Worm (Caenorhabditis elegans) whole organism, young adult: ENCODE measurements around the gene zim-2.

Experiments used
- B0019.2 ChIP-seq: fragments of 200-800 bp; sonication (Bioruptor generic); conservative IDR thresholded peaks from 2 replicates; pipeline ENCODE4 v1.3.6; 2022; ENCODE audit warnings: missing genetic modification reagents, missing genetic modification characterization, missing compliant biosample characterization
- F37B4.10 ChIP-seq: fragments of 200-800 bp; sonication (Bioruptor generic); IDR thresholded peaks from 2 replicates; pipeline ENCODE4 v1.3.6; 2022; ENCODE audit warnings: missing genetic modification characterization, missing compliant biosample characterization
- Y53F4B.3 ChIP-seq: fragments of 200-800 bp; sonication (Bioruptor generic); IDR thresholded peaks from 2 replicates; pipeline ENCODE4 v1.3.6; 2022; ENCODE audit warnings: missing genetic modification reagents, missing genetic modification characterization, missing compliant biosample characterization
- Y95B8A.8 ChIP-seq: fragments of 200-800 bp; sonication (Bioruptor generic); IDR thresholded peaks from 2 replicates; pipeline ENCODE4 v1.3.6; 2022; ENCODE audit warnings: missing genetic modification reagents, missing genetic modification characterization, missing compliant biosample characterization
- ama-1 ChIP-seq, 3 experiments: fragments of 150-350 bp in 1 of 3; sonication (generic microtip) in 2 of 3; optimal IDR thresholded peaks; 2 replicates each; lab custom pipeline; 2014 to 2018; ENCODE audit warnings: missing biosample characterization in 2 of 3, missing genetic modification characterization in 2 of 3, missing genetic modification reagents in 2 of 3
- attf-6 ChIP-seq: fragments of 200-800 bp; sonication (Bioruptor generic); IDR thresholded peaks from 2 replicates; pipeline ENCODE4 v1.3.6; 2022; ENCODE audit warnings: missing genetic modification reagents, missing genetic modification characterization, missing compliant biosample characterization
- ceh-91 ChIP-seq: fragments of 200-800 bp; sonication (Bioruptor generic); IDR thresholded peaks from 2 replicates; pipeline ENCODE4 v1.3.6; 2022; ENCODE audit warnings: missing genetic modification reagents, missing genetic modification characterization, missing compliant biosample characterization
- lir-1 ChIP-seq: fragments of 200-800 bp; sonication (Bioruptor generic); conservative IDR thresholded peaks from 2 replicates; pipeline ENCODE4 v1.3.6; 2022; ENCODE audit warnings: missing genetic modification reagents, missing genetic modification characterization, missing compliant biosample characterization
- nfya-2 ChIP-seq: fragments of 200-800 bp; sonication (Bioruptor generic); IDR thresholded peaks from 2 replicates; pipeline ENCODE4 v1.3.6; 2022; ENCODE audit warnings: missing genetic modification reagents, missing genetic modification characterization, missing compliant biosample characterization
- sea-2 ChIP-seq: fragments of 200-800 bp; sonication (Bioruptor generic); IDR thresholded peaks from 2 replicates; pipeline ENCODE4 v1.3.6; 2022; ENCODE audit warnings: missing genetic modification characterization, missing compliant biosample characterization
- tlf-1 ChIP-seq: fragments of 200-800 bp; sonication (Bioruptor generic); optimal IDR thresholded peaks from 2 replicates; lab custom pipeline; 2018; ENCODE audit warnings: mild to moderate bottlenecking, missing genetic modification characterization, missing compliant biosample characterization
- unc-62 ChIP-seq: fragments of 150-350 bp; optimal IDR thresholded peaks from 2 replicates; lab custom pipeline; 2014; ENCODE audit warnings: missing biosample characterization, missing genetic modification reagents, missing genetic modification characterization

DNA sequence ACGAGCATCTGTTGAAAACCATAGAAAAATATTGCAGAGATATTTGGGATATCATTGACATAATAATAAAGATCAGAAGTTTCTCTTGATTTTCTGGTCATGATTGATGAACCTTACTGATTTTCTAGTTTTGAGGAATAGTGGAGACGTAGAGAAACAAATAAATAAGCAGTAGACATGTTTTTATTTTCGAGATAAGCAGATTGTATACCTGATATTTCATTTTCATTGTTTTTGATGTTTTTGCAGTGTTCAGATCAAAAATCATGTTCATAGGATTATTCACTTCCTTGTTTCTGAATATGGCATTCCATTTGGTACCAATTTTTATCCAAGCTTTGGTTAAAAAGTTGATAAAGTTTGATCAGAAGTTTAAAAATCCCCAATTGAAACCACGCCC is 16.5 kb upstream of the zim-2 start, which contains the start of gene T07G12.4:
- TF ChIP-seq nfya-2 (GFP tag; lab: Robert Waterston, UW) (no peak), ceh-91 (no peak), attf-6 (GFP tag; lab: Robert Waterston, UW) (no peak), B0019.2 (GFP tag; lab: Robert Waterston, UW) (no peak), ama-1 (optimal IDR thresholded peaks at IDR 0.05; lab: Kevin White, UChicago) (no peak), ama-1 (GFP tag; optimal IDR thresholded peaks at IDR 0.05; lab: Kevin White, UChicago) (no peak), unc-62 (no peak), Y95B8A.8 (GFP tag; lab: Robert Waterston, UW) (no peak), lir-1 (no peak), Y53F4B.3 (GFP tag; lab: Robert Waterston, UW) (no peak), F37B4.10 (GFP tag; lab: Robert Waterston, UW) (no peak), sea-2 (GFP tag; lab: Robert Waterston, UW) (no peak), tlf-1 (GFP tag; lab: Kevin White, UChicago) (no peak)
